Fruit fly (Drosophila melanogaster) whole organism, pupa: ENCODE results near the gene Argk1.

Experiments used
- CG12605 ChIP-seq: fragments of 200-800 bp; sonication (Bioruptor generic); IDR thresholded peaks from 2 replicates; pipeline ENCODE4 v1.3.6; 2022; ENCODE audit warnings: missing biosample characterization, missing genetic modification characterization
- CG15710 ChIP-seq: fragments of 200-800 bp; sonication (Bioruptor generic); optimal IDR thresholded peaks from 2 replicates; lab custom pipeline; 2018; ENCODE audit warnings: missing biosample characterization, mild to moderate bottlenecking, missing genetic modification characterization, moderate library complexity
- CG8159 ChIP-seq: fragments of 200-800 bp; sonication (Bioruptor generic); optimal IDR thresholded peaks from 3 replicates; lab custom pipeline; 2018; ENCODE audit warnings: missing biosample characterization, mild to moderate bottlenecking, missing genetic modification characterization, moderate library complexity
- EcR ChIP-seq: fragments of 200-800 bp; sonication (Bioruptor generic); optimal IDR thresholded peaks from 3 replicates; lab custom pipeline; 2019; ENCODE audit warnings: missing biosample characterization, missing genetic modification characterization, mild to moderate bottlenecking, moderate library complexity, missing genetic modification reagents
- fd96Ca ChIP-seq: fragments of 200-800 bp; sonication (Bioruptor generic); IDR thresholded peaks from 3 replicates; pipeline ENCODE4 v1.3.6; 2022; ENCODE audit warnings: missing biosample characterization, missing genetic modification characterization

dm6 chr3L:9032871-9033270 is 33.0 kb downstream of the Argk1 start:
- peak; percentile 34 for TF ChIP-seq CG8159
- TF ChIP-seq EcR (GFP tag; lab: Kevin White, UChicago): no peak
- TF ChIP-seq CG15710: peak; percentile 8
- TF ChIP-seq CG12605 (GFP tag; lab: Robert Waterston, UW): no peak
- TF ChIP-seq fd96Ca (GFP tag; lab: Robert Waterston, UW): no peak
